Fruit fly (Drosophila melanogaster): ENCODE results near the gene CG11911.
A peak's percentile ranks its signal among the peaks of the same experiment; 100 is the strongest.

Gene CG11911

DNA sequence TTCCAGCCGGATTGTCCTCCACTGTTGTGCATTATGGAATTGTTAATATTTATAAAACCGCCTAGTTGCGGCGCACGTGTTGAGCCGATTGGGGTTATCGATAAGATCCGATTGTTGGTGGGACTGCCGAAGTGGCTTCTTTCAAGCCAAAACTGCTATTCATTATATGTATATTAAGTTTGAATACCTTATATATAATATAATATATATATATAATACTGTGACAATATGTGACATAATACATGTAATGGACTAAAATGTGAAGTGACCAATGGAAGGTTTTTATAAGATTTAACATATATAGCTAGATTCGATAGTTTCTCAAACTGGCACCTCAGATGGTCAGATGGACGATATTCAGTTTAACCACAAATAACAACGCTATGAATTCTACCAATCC lies 47.4 kb downstream of the CG11911 start, which contains the start of the genes mbm and CG11555 (continued):
- TF ChIP-seq CG15514 (GFP tag; optimal IDR thresholded peaks at IDR 0.05) = peak; percentile 55
- TF ChIP-seq CG14710 (tag; optimal IDR thresholded peaks at IDR 0.05) = peak; percentile 55
- TF ChIP-seq Hmr (GFP tag; optimal IDR thresholded peaks at IDR 0.05) = no peak
- TF ChIP-seq Tbp (GFP tag; optimal IDR thresholded peaks at IDR 0.05) = no peak
- no peak for TF ChIP-seq NK7.1 (GFP tag; optimal IDR thresholded peaks at IDR 0.05)
- TF ChIP-seq vfl (GFP tag; optimal IDR thresholded peaks at IDR 0.05) = no peak
- TF ChIP-seq Mad (GFP tag; optimal IDR thresholded peaks at IDR 0.05) = no peak
- TF ChIP-seq her (GFP tag; optimal IDR thresholded peaks at IDR 0.05) = no peak
- no peak for TF ChIP-seq pan (optimal IDR thresholded peaks at IDR 0.05)
- TF ChIP-seq pan (GFP tag; optimal IDR thresholded peaks at IDR 0.05 in 1 of 2, IDR thresholded peaks at IDR 0.05 in 1 of 2) = no peak
- TF ChIP-seq mld (GFP tag; IDR thresholded peaks at IDR 0.05; ENCODE audit: partially characterized antibody) = no peak; the same call in 2 of the 3 replicates
- no peak for TF ChIP-seq CG33213 (GFP tag; optimal IDR thresholded peaks at IDR 0.05)
- 0 out of 2 replicates have a peak, but pooled peaks have one; percentile 27 for TF ChIP-seq E2f2 (GFP tag; IDR thresholded peaks at IDR 0.05)
- no peak for TF ChIP-seq Adf1 (GFP tag; IDR thresholded peaks at IDR 0.05)
- peak; percentile 64 for TF ChIP-seq Scr (GFP tag; IDR thresholded peaks at IDR 0.05; ENCODE audit: partially characterized antibody)
- no peak for TF ChIP-seq CG10565 (GFP tag; optimal IDR thresholded peaks at IDR 0.05)
- no peak for TF ChIP-seq lilli (GFP tag; optimal IDR thresholded peaks at IDR 0.05)
- TF ChIP-seq CG17385 (GFP tag; optimal IDR thresholded peaks at IDR 0.05) = no peak
- TF ChIP-seq CG4854 (GFP tag; optimal IDR thresholded peaks at IDR 0.05) = no peak
- TF ChIP-seq Optix (GFP tag; IDR thresholded peaks at IDR 0.05) = no peak
- no peak for TF ChIP-seq toy (GFP tag; IDR thresholded peaks at IDR 0.05)
- no peak for TF ChIP-seq CG1832 (GFP tag; optimal IDR thresholded peaks at IDR 0.05)
- no peak for TF ChIP-seq chinmo (GFP tag; IDR thresholded peaks at IDR 0.05; ENCODE audit: partially characterized antibody)
- no peak for TF ChIP-seq usp (GFP tag; optimal IDR thresholded peaks at IDR 0.05)
- no peak for TF ChIP-seq CG5953 (GFP tag; IDR thresholded peaks at IDR 0.05)
- peak in 1 of 2 experiments; percentile 24 for TF ChIP-seq bsh (GFP tag; optimal IDR thresholded peaks at IDR 0.05)
- peak; percentile 53; the same call in 2 of the 3 replicates for TF ChIP-seq CG34224 (GFP tag; IDR thresholded peaks at IDR 0.05; ENCODE audit: partially characterized antibody)
- TF ChIP-seq slou (GFP tag; optimal IDR thresholded peaks at IDR 0.05) = no peak
- no peak for TF ChIP-seq CG11723 (GFP tag; optimal IDR thresholded peaks at IDR 0.05)
- TF ChIP-seq cg (GFP tag; optimal IDR thresholded peaks at IDR 0.05) = no peak
- TF ChIP-seq pita (GFP tag; optimal IDR thresholded peaks at IDR 0.05) = no peak
- TF ChIP-seq HmgZ (tag; optimal IDR thresholded peaks at IDR 0.05) = peak; percentile 33
- TF ChIP-seq Stat92E (GFP tag; optimal IDR thresholded peaks at IDR 0.05) = no peak
- no peak for TF ChIP-seq Jarid2 (GFP tag; optimal IDR thresholded peaks at IDR 0.05)
- no peak for TF ChIP-seq Elba2 (GFP tag; optimal IDR thresholded peaks at IDR 0.05)
- TF ChIP-seq eve (GFP tag; optimal IDR thresholded peaks at IDR 0.05) = no peak
- peak; percentile 84 for TF ChIP-seq dm (GFP tag; optimal IDR thresholded peaks at IDR 0.05)
- TF ChIP-seq lbe (GFP tag; optimal IDR thresholded peaks at IDR 0.05) = no peak
- peak; percentile 57 for TF ChIP-seq sug (tag; optimal IDR thresholded peaks at IDR 0.05)
- no peak for TF ChIP-seq CG17568 (GFP tag; optimal IDR thresholded peaks at IDR 0.05)
- TF ChIP-seq Atf-2 (GFP tag; optimal IDR thresholded peaks at IDR 0.05) = no peak
- TF ChIP-seq Xrp1 (GFP tag; IDR thresholded peaks at IDR 0.05) = no peak
- TF ChIP-seq D (optimal IDR thresholded peaks at IDR 0.05) = no peak
- TF ChIP-seq D (GFP tag; optimal IDR thresholded peaks at IDR 0.05) = no peak
- no peak for TF ChIP-seq CG1233 (GFP tag; optimal IDR thresholded peaks at IDR 0.05)
- peak; percentile 66 for TF ChIP-seq YL-1 (GFP tag; optimal IDR thresholded peaks at IDR 0.05)
- peak; percentile 61 for TF ChIP-seq CG8924 (tag; optimal IDR thresholded peaks at IDR 0.05)
- no peak for TF ChIP-seq nerfin-2 (GFP tag; IDR thresholded peaks at IDR 0.05; ENCODE audit: partially characterized antibody)
- TF ChIP-seq ci (GFP tag; IDR thresholded peaks at IDR 0.05) = no peak
- TF ChIP-seq CG7928 (GFP tag; optimal IDR thresholded peaks at IDR 0.05) = no peak
- no peak for TF ChIP-seq Camta (GFP tag; optimal IDR thresholded peaks at IDR 0.05)
- no peak for TF ChIP-seq klu (GFP tag; IDR thresholded peaks at IDR 0.05)
